Worm (Caenorhabditis elegans) whole organism, L4/young adult: Measurements from ENCODE around the gene mth-2.
"Not testable (repeated sequence)": the region's sequence is repeated elsewhere in the genome, so short reads cannot be mapped to it uniquely, and the experiment has no call there.

Experiments used
- W03F9.2 ChIP-seq: fragments of 150-350 bp; optimal IDR thresholded peaks from 2 replicates; lab custom pipeline; 2014; ENCODE audit warnings: missing biosample characterization, missing genetic modification characterization
- dao-5 ChIP-seq: sonication (generic microtip); optimal IDR thresholded peaks from 2 replicates; lab custom pipeline; 2016; ENCODE audit warnings: missing genotype, missing genetic modification characterization, moderate library complexity, missing compliant biosample characterization
- him-1 ChIP-seq: sonication (generic microtip); optimal IDR thresholded peaks from 2 replicates; lab custom pipeline; 2016; ENCODE audit warnings: missing genotype, missing genetic modification reagents, missing genetic modification characterization, missing compliant biosample characterization

ce11 chrII:4168404-4168803 lies 25.7 kb downstream of the mth-2 start, which contains the start of gene R03H10.4:
- TF ChIP-seq W03F9.2; dao-5; him-1 (tag; lab: Kevin White, UChicago): not testable (repeated sequence)
